Fruit fly (Drosophila melanogaster): ENCODE data around the gene Ugt303A1.

DNA sequence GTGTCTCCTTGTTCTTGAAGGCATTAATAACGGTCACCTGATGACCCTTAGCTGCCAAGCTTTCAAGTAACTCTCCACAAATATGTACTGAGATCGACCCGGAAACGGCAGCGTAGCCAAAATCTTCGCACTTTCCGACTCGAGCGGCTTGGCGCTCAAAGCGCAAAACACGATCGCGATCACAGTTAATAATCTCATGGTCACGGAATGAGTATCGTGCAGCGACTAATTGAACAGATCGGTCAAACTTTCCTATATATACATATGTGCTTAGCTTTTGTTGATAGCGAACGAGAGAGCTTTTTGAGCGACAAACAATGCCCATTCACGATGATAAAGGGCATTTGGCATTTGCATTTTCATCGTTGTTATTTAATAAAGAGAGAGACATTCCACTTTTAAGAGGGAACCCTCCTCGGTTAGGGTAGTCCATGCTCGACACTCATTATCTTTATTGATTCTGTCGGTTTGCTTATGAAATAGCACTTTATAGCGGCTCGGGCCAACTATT is 47.2 kb upstream of the Ugt303A1 start, which contains the start of gene Ugt35C1:
- TF ChIP-seq h (optimal IDR thresholded peaks at IDR 0.05): no peak
- no peak for TF ChIP-seq ttk (optimal IDR thresholded peaks at IDR 0.05)
- TF ChIP-seq Sin3A (optimal IDR thresholded peaks at IDR 0.05): no peak
- no peak for TF ChIP-seq psq (optimal IDR thresholded peaks at IDR 0.05)
- no peak for TF ChIP-seq insv (optimal IDR thresholded peaks at IDR 0.05)
